Fruit fly (Drosophila melanogaster) whole organism, embryonic: ENCODE measurements around the gene Cpr30F.

Experiments
- ATbp ChIP-seq: fragments of 200-800 bp; sonication (Bioruptor generic); optimal IDR thresholded peaks from 2 replicates; lab custom pipeline; 2017; ENCODE audit warnings: missing biosample characterization, mild to moderate bottlenecking, missing genetic modification characterization, missing genetic modification reagents
- BEAF-32 ChIP-seq: fragments of 200-800 bp; sonication (Bioruptor generic); optimal IDR thresholded peaks from 3 replicates; lab custom pipeline; 2017; ENCODE audit warnings: missing biosample characterization, missing genetic modification characterization, mild to moderate bottlenecking, moderate library complexity, missing genetic modification reagents
- CG10267 ChIP-seq: fragments of 200-800 bp; sonication (Bioruptor generic); optimal IDR thresholded peaks from 2 replicates; lab custom pipeline; 2018; ENCODE audit warnings: missing biosample characterization, mild to moderate bottlenecking, missing genetic modification characterization, moderate library complexity
- CG10321 ChIP-seq: fragments of 200-800 bp; sonication (Bioruptor generic); IDR thresholded peaks from 2 replicates; pipeline ENCODE4 v1.3.6; 2022; ENCODE audit warnings: missing biosample characterization, missing genetic modification characterization
- CG10431 ChIP-seq: fragments of 200-800 bp; sonication (Bioruptor generic); optimal IDR thresholded peaks from 3 replicates; lab custom pipeline; 2018; ENCODE audit warnings: missing biosample characterization, mild to moderate bottlenecking, missing genetic modification characterization
- CG11504 ChIP-seq: fragments of 200-800 bp; sonication (Bioruptor generic); optimal IDR thresholded peaks from 3 replicates; lab custom pipeline; 2019; ENCODE audit warnings: missing biosample characterization, mild to moderate bottlenecking, missing genetic modification characterization, moderate library complexity
- CG12769 ChIP-seq: fragments of 200-800 bp; sonication (Bioruptor generic); optimal IDR thresholded peaks from 2 replicates; lab custom pipeline; 2019; ENCODE audit warnings: missing biosample characterization, mild to moderate bottlenecking, missing genetic modification characterization, moderate library complexity
- CG13296 ChIP-seq: fragments of 200-800 bp; sonication (Bioruptor generic); optimal IDR thresholded peaks from 3 replicates; lab custom pipeline; 2018; ENCODE audit warnings: missing biosample characterization, mild to moderate bottlenecking, missing genetic modification characterization
- CG14441 ChIP-seq: fragments of 200-800 bp; sonication (Bioruptor generic); IDR thresholded peaks from 2 replicates; pipeline ENCODE4 v1.3.6; 2022; ENCODE audit warnings: missing biosample characterization, missing genetic modification characterization
- CG17361 ChIP-seq: fragments of 200-800 bp; sonication (Bioruptor generic); IDR thresholded peaks from 3 replicates; pipeline ENCODE4 v1.3.6; 2022; ENCODE audit warnings: missing biosample characterization, missing genetic modification characterization
- CG1792 ChIP-seq: fragments of 200-800 bp; sonication (Bioruptor generic); optimal IDR thresholded peaks from 2 replicates; lab custom pipeline; 2016; ENCODE audit warnings: missing biosample characterization, missing genetic modification characterization
- CG18599 ChIP-seq: fragments of 200-800 bp; sonication (Bioruptor generic); optimal IDR thresholded peaks from 3 replicates; lab custom pipeline; 2017; ENCODE audit warnings: missing biosample characterization, missing genetic modification characterization, mild to moderate bottlenecking, moderate library complexity, missing genetic modification reagents
- CG2678 ChIP-seq: fragments of 200-800 bp; sonication (Bioruptor generic); optimal IDR thresholded peaks from 3 replicates; lab custom pipeline; 2019; ENCODE audit warnings: missing biosample characterization, mild to moderate bottlenecking, missing genetic modification characterization, moderate library complexity
- CG30431 ChIP-seq: fragments of 200-800 bp; sonication (Bioruptor generic); optimal IDR thresholded peaks from 2 replicates; lab custom pipeline; 2017; ENCODE audit warnings: missing biosample characterization, missing genetic modification characterization
- CG3065 ChIP-seq: fragments of 200-800 bp; sonication (Bioruptor generic); optimal IDR thresholded peaks from 2 replicates; lab custom pipeline; 2016; ENCODE audit warnings: missing biosample characterization, missing genetic modification characterization
- CG32767 ChIP-seq: fragments of 200-800 bp; sonication (Bioruptor generic); IDR thresholded peaks from 2 replicates; pipeline ENCODE4 v1.3.6; 2022; ENCODE audit warnings: missing biosample characterization, missing genetic modification characterization
- CG34422 ChIP-seq: fragments of 200-800 bp; sonication (Bioruptor generic); IDR thresholded peaks from 3 replicates; pipeline ENCODE4 v1.3.6; 2022; ENCODE audit warnings: missing biosample characterization, missing genetic modification characterization
- CG3847 ChIP-seq: fragments of 200-800 bp; sonication (Bioruptor generic); IDR thresholded peaks from 2 replicates; pipeline ENCODE4 v1.3.6; 2022; ENCODE audit warnings: missing biosample characterization, missing genetic modification characterization
- CG6175 ChIP-seq: fragments of 200-800 bp; sonication (Bioruptor generic); IDR thresholded peaks from 3 replicates; pipeline ENCODE4 v1.3.6; 2022; ENCODE audit warnings: missing biosample characterization, missing genetic modification characterization
- CG6254 ChIP-seq: fragments of 200-800 bp; sonication (Bioruptor generic); optimal IDR thresholded peaks from 3 replicates; lab custom pipeline; 2017; ENCODE audit warnings: mild to moderate bottlenecking, missing biosample characterization, missing genetic modification reagents, missing genetic modification characterization
- CG9437 ChIP-seq: fragments of 200-800 bp; sonication (Bioruptor generic); optimal IDR thresholded peaks from 2 replicates; lab custom pipeline; 2018; ENCODE audit warnings: missing biosample characterization, mild to moderate bottlenecking, missing genetic modification characterization
- Ets65A ChIP-seq: fragments of 200-800 bp; sonication (Bioruptor generic); peaks from one replicate; lab custom pipeline; 2016; ENCODE audit warnings: missing biosample characterization, missing genetic modification characterization
- Ets97D ChIP-seq: fragments of 200-800 bp; sonication (Bioruptor generic); optimal IDR thresholded peaks from 3 replicates; lab custom pipeline; 2016; ENCODE audit warnings: missing biosample characterization, missing genetic modification characterization
- HmgZ ChIP-seq: fragments of 200-800 bp; sonication (Bioruptor generic); optimal IDR thresholded peaks from 2 replicates; lab custom pipeline; 2018; ENCODE audit warnings: missing biosample characterization, mild to moderate bottlenecking, missing genetic modification characterization
- Hmr ChIP-seq: fragments of 200-800 bp; sonication (Bioruptor generic); optimal IDR thresholded peaks from 3 replicates; lab custom pipeline; 2017; ENCODE audit warnings: mild to moderate bottlenecking, missing biosample characterization, missing genetic modification reagents, missing genetic modification characterization
- Hr78 ChIP-seq, 2 experiments: fragments of 200-800 bp in 1 of 2; fragments of >200 bp in 1 of 2; sonication (Bioruptor generic) in 1 of 2; optimal IDR thresholded peaks; 2 replicates each; lab custom pipeline; 2017 to 2019; ENCODE audit warnings: missing biosample characterization in 2 of 2, missing genetic modification characterization in 2 of 2, mild to moderate bottlenecking in 1 of 2, moderate library complexity in 1 of 2
- Lim3 ChIP-seq: fragments of 200-800 bp; sonication (Bioruptor generic); IDR thresholded peaks from 2 replicates; pipeline ENCODE4 v1.3.6; 2022; ENCODE audit warnings: missing biosample characterization, missing genetic modification characterization
- Med ChIP-seq: fragments of 200-800 bp; sonication (Bioruptor generic); peaks from one replicate; lab custom pipeline; 2016; ENCODE audit warnings: missing biosample characterization, missing genetic modification characterization, mild to moderate bottlenecking, inconsistent platforms, moderate library complexity
- NC2β ChIP-seq: fragments of 200-800 bp; sonication (Bioruptor generic); optimal IDR thresholded peaks from 2 replicates; lab custom pipeline; 2016; ENCODE audit warnings: missing biosample characterization, missing genetic modification characterization
- Nf-YA ChIP-seq: fragments of 200-800 bp; sonication (Bioruptor generic); IDR thresholded peaks from 2 replicates; pipeline ENCODE4 v1.3.6; 2022; ENCODE audit warnings: missing biosample characterization, missing genetic modification characterization
- Nf-YB ChIP-seq: fragments of 200-800 bp; sonication (Bioruptor generic); optimal IDR thresholded peaks from 3 replicates; lab custom pipeline; 2019; ENCODE audit warnings: missing biosample characterization, mild to moderate bottlenecking, missing genetic modification characterization, moderate library complexity
- Oli ChIP-seq: fragments of 200-800 bp; sonication (Bioruptor generic); optimal IDR thresholded peaks from 2 replicates; lab custom pipeline; 2018; ENCODE audit warnings: missing biosample characterization, mild to moderate bottlenecking, missing genetic modification characterization, moderate library complexity
- Stat92E ChIP-seq, 3 experiments: fragments of >200 bp in 2 of 3; fragments of 200-800 bp in 1 of 3; sonication (Bioruptor generic) in 1 of 3; optimal IDR thresholded peaks; 2 replicates each; lab custom pipeline; 2017 to 2019; ENCODE audit warnings: missing biosample characterization in 3 of 3, missing genetic modification characterization in 3 of 3, mild to moderate bottlenecking in 1 of 3, moderate library complexity in 1 of 3
- TFAM ChIP-seq: fragments of 200-800 bp; sonication (Bioruptor generic); optimal IDR thresholded peaks from 2 replicates; lab custom pipeline; 2017; ENCODE audit warnings: missing biosample characterization, missing genetic modification characterization, inconsistent platforms
- ap ChIP-seq: fragments of 200-800 bp; sonication (Bioruptor generic); IDR thresholded peaks from 2 replicates; pipeline ENCODE4 v1.3.6; 2022; ENCODE audit warnings: missing biosample characterization, missing genetic modification characterization
- az2 ChIP-seq: fragments of 200-800 bp; sonication (Bioruptor generic); optimal IDR thresholded peaks from 3 replicates; lab custom pipeline; 2016; ENCODE audit warnings: missing biosample characterization, missing genetic modification characterization
- btn ChIP-seq: fragments of 200-800 bp; sonication (Bioruptor generic); optimal IDR thresholded peaks from 2 replicates; lab custom pipeline; 2016; ENCODE audit warnings: missing biosample characterization, missing genetic modification characterization
- cg ChIP-seq: fragments of 200-800 bp; sonication (Bioruptor generic); optimal IDR thresholded peaks from 3 replicates; lab custom pipeline; 2019; ENCODE audit warnings: missing biosample characterization, mild to moderate bottlenecking, missing genetic modification characterization, moderate library complexity
- crol ChIP-seq: fragments of 200-800 bp; sonication (Bioruptor generic); IDR thresholded peaks from 2 replicates; pipeline ENCODE4 v1.3.6; 2022; ENCODE audit warnings: missing biosample characterization, missing genetic modification characterization
- eyg ChIP-seq: fragments of 200-800 bp; sonication (Bioruptor generic); optimal IDR thresholded peaks from 3 replicates; lab custom pipeline; 2016; ENCODE audit warnings: missing biosample characterization, missing genetic modification characterization
- insv ChIP-seq, 2 experiments: fragments of 200-800 bp; sonication (Bioruptor generic); optimal IDR thresholded peaks; 3 replicates each; lab custom pipeline; 2016 to 2018; ENCODE audit warnings: missing biosample characterization in 2 of 2, missing genetic modification characterization in 2 of 2
- kni ChIP-seq: fragments of 200-800 bp; sonication (Bioruptor generic); optimal IDR thresholded peaks from 3 replicates; lab custom pipeline; 2017; ENCODE audit warnings: mild to moderate bottlenecking, missing biosample characterization, missing genetic modification reagents, missing genetic modification characterization
- nom ChIP-seq: fragments of 200-800 bp; sonication (Bioruptor generic); optimal IDR thresholded peaks from 2 replicates; lab custom pipeline; 2017; ENCODE audit warnings: missing biosample characterization, missing genetic modification characterization, mild to moderate bottlenecking, moderate library complexity, missing genetic modification reagents
- oc ChIP-seq: fragments of 200-800 bp; sonication (Bioruptor generic); optimal IDR thresholded peaks from 2 replicates; lab custom pipeline; 2018; ENCODE audit warnings: missing biosample characterization, mild to moderate bottlenecking, missing genetic modification characterization, moderate library complexity
- p53 ChIP-seq: fragments of 200-800 bp; sonication (Bioruptor generic); optimal IDR thresholded peaks from 2 replicates; lab custom pipeline; 2016; ENCODE audit warnings: missing biosample characterization, missing genetic modification characterization
- pfk ChIP-seq: fragments of 200-800 bp; sonication (Bioruptor generic); optimal IDR thresholded peaks from 2 replicates; lab custom pipeline; 2018; ENCODE audit warnings: missing biosample characterization, mild to moderate bottlenecking, missing genetic modification characterization, moderate library complexity
- ranshi ChIP-seq: fragments of 200-800 bp; sonication (Bioruptor generic); IDR thresholded peaks from 2 replicates; pipeline ENCODE4 v1.3.6; 2022; ENCODE audit warnings: missing biosample characterization, missing genetic modification characterization
- sens ChIP-seq: fragments of 200-800 bp; sonication (Bioruptor generic); peaks from one replicate; lab custom pipeline; 2016; ENCODE audit warnings: missing biosample characterization, missing genetic modification characterization
- sr ChIP-seq: fragments of 200-800 bp; sonication (Bioruptor generic); IDR thresholded peaks from 3 replicates; pipeline ENCODE4 v1.3.6; 2022; ENCODE audit warnings: missing biosample characterization, missing genetic modification characterization
- sug ChIP-seq: fragments of 200-800 bp; optimal IDR thresholded peaks from 2 replicates; lab custom pipeline; 2019; ENCODE audit warnings: missing biosample characterization, mild to moderate bottlenecking, missing genetic modification characterization, moderate library complexity
- tll ChIP-seq, 2 experiments: fragments of 200-800 bp in 1 of 2; fragments of >200 bp in 1 of 2; sonication (Bioruptor generic) in 1 of 2; optimal IDR thresholded peaks; 2 replicates each; lab custom pipeline; 2017 to 2019; ENCODE audit warnings: missing biosample characterization in 2 of 2, missing genetic modification characterization in 2 of 2, mild to moderate bottlenecking in 1 of 2, moderate library complexity in 1 of 2
- yki ChIP-seq: fragments of >200 bp; optimal IDR thresholded peaks from 3 replicates; lab custom pipeline; 2018

Cpr30F gene

DNA sequence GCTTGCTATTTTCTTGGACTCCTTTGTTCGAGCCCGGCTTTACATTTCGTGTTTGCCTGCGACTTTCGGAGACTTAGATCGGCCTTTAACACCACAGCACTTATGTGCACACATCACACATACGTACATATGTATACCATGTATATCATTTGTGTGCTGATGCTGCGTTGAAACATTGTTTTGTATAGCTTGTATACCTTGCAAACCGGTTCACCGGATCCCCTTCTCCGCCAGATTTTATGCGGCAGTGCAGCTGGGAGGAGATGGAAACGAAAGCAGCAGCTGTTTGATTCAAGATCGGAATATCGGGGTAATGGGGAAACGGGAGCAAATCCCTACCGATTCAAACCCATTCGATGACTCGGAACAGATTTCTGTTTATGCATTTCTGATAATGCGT lies 13.1 kb upstream of the Cpr30F start:
- TF ChIP-seq yki (lab: Kevin White, UChicago) = no peak
- TF ChIP-seq CG2678 (tag; lab: Kevin White, UChicago) = no peak
- no peak for TF ChIP-seq HmgZ
- no peak for TF ChIP-seq pfk (GFP tag; lab: Kevin White, UChicago)
- TF ChIP-seq Hr78 (GFP tag; optimal IDR thresholded peaks at IDR 0.05; lab: Kevin White, UChicago) = peak in 1 of 2 experiments; percentile 35
- no peak for TF ChIP-seq Hmr (GFP tag; lab: Kevin White, UChicago)
- TF ChIP-seq oc (tag; lab: Kevin White, UChicago) = peak; percentile 19
- peak; percentile 16 for TF ChIP-seq CG12769 (tag; lab: Kevin White, UChicago)
- TF ChIP-seq kni (GFP tag; lab: Kevin White, UChicago) = peak; percentile 79
- no peak for TF ChIP-seq Nf-YB (GFP tag; lab: Kevin White, UChicago)
- no peak for TF ChIP-seq CG10267
- TF ChIP-seq CG9437 (GFP tag; lab: Kevin White, UChicago) = no peak
- no peak for TF ChIP-seq CG11504 (tag; lab: Kevin White, UChicago)
- TF ChIP-seq CG13296 (GFP tag; lab: Kevin White, UChicago) = no peak
- TF ChIP-seq CG30431 (GFP tag; lab: Kevin White, UChicago) = no peak
- TF ChIP-seq CG1792 (GFP tag; lab: Kevin White, UChicago) = no peak
- no peak for TF ChIP-seq CG10321 (GFP tag; lab: Robert Waterston, UW)
- TF ChIP-seq CG10431 (GFP tag; lab: Kevin White, UChicago) = peak; percentile 98
- TF ChIP-seq crol = peak; percentile 45; the same call in 1 of the 2 replicates
- TF ChIP-seq ATbp (GFP tag; lab: Kevin White, UChicago) = no peak
- no peak for TF ChIP-seq sug (tag; lab: Kevin White, UChicago)
- TF ChIP-seq Med (GFP tag; lab: Kevin White, UChicago) = peak; percentile 74
- TF ChIP-seq CG14441 (GFP tag; lab: Robert Waterston, UW) = no peak
- TF ChIP-seq NC2β (GFP tag; lab: Kevin White, UChicago) = no peak
- peak; percentile 19 for TF ChIP-seq cg (GFP tag; lab: Kevin White, UChicago)
- TF ChIP-seq Stat92E (GFP tag; optimal IDR thresholded peaks at IDR 0.05; lab: Kevin White, UChicago) = peak in 1 of 3 experiments; percentile 49
- TF ChIP-seq sr (GFP tag; lab: Robert Waterston, UW) = no peak
- TF ChIP-seq Lim3 (GFP tag; lab: Robert Waterston, UW) = no peak
- TF ChIP-seq CG34422 = no peak
- peak in 1 of 2 experiments; percentile 20 for TF ChIP-seq tll (GFP tag; optimal IDR thresholded peaks at IDR 0.05; lab: Kevin White, UChicago)
- TF ChIP-seq BEAF-32 (GFP tag; lab: Kevin White, UChicago) = no peak
- no peak for TF ChIP-seq Ets97D (GFP tag; lab: Kevin White, UChicago)
- TF ChIP-seq sens (GFP tag; lab: Kevin White, UChicago) = no peak
- peak; percentile 24; the same call in 1 of the 2 replicates for TF ChIP-seq ranshi (GFP tag; lab: Robert Waterston, UW)
- no peak for TF ChIP-seq ap
- TF ChIP-seq eyg = no peak
- TF ChIP-seq CG3065 (GFP tag; lab: Kevin White, UChicago) = no peak
- TF ChIP-seq TFAM (GFP tag; lab: Kevin White, UChicago) = no peak

DNA sequence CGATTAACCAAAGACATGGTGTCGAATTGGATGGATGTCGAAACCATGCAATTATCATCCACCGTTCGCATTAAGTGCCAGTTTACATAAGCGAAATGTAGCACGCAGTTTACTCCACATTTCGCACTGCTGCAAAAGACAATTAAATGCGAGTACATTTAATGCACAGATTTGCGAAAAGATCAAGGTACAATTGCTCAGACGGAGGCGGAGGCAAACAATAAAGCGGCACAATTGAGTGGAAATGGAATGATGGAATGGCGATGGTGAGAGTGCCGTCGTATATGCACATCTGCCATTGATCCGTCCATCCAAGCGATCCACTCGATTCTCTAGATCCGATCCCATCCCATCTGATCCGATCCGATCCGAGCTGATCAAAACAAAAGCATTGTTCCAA lies 12.1 kb upstream of the Cpr30F start:
- TF ChIP-seq CG18599 (GFP tag; lab: Kevin White, UChicago) = no peak
- peak; percentile 24 for TF ChIP-seq Ets65A (GFP tag; lab: Kevin White, UChicago)
- TF ChIP-seq CG12769 (tag; lab: Kevin White, UChicago) = no peak
- peak; percentile 82 for TF ChIP-seq nom (GFP tag; lab: Kevin White, UChicago)
- TF ChIP-seq CG6175 (GFP tag; lab: Robert Waterston, UW) = no peak
- no peak for TF ChIP-seq Oli (tag; lab: Kevin White, UChicago)
- TF ChIP-seq CG3847 (GFP tag; lab: Robert Waterston, UW) = no peak
- no peak for TF ChIP-seq Nf-YA (GFP tag; lab: Robert Waterston, UW)
- no peak for TF ChIP-seq az2 (GFP tag; lab: Kevin White, UChicago)
- no peak for TF ChIP-seq p53
- no peak for TF ChIP-seq CG17361
- TF ChIP-seq insv (GFP tag; optimal IDR thresholded peaks at IDR 0.05; lab: Kevin White, UChicago) = no peak
- no peak for TF ChIP-seq btn (GFP tag; lab: Kevin White, UChicago)
- no peak for TF ChIP-seq sens (GFP tag; lab: Kevin White, UChicago)
- no peak for TF ChIP-seq CG32767
- no peak for TF ChIP-seq CG6254 (GFP tag; lab: Kevin White, UChicago)
